Worm (Caenorhabditis elegans): ENCODE measurements around the gene str-140.

The str-140 gene

ce11 chrV:8067800-8068199 lies at the start of gene str-140:
Gene str-140, minus strand, starts transcription at chrV:8067900.
- TF ChIP-seq ztf-4 (tag; optimal IDR thresholded peaks at IDR 0.05): no peak

ce11 chrV:8114542-8114941 lies 46.8 kb upstream of the str-140 start:
- TF ChIP-seq ZK546.5 (tag; optimal IDR thresholded peaks at IDR 0.05) (no peak), crh-2 (tag; optimal IDR thresholded peaks at IDR 0.05) (no peak), ama-1 (optimal IDR thresholded peaks at IDR 0.05) (no peak), Y55F3AM.14 (GFP tag; optimal IDR thresholded peaks at IDR 0.05) (no peak), blmp-1 (tag; optimal IDR thresholded peaks at IDR 0.05; ENCODE audit: insufficient read depth) (no peak), sem-4 (tag; optimal IDR thresholded peaks at IDR 0.05) (no peak), unc-62 (GFP tag; optimal IDR thresholded peaks at IDR 0.05) (no peak)

ce11 chrV:8110816-8111215 lies 43.1 kb upstream of the str-140 start:
- TF ChIP-seq F13H6.1 (tag; optimal IDR thresholded peaks at IDR 0.05): peak; percentile 11
- no peak for TF ChIP-seq nhr-237 (tag; optimal IDR thresholded peaks at IDR 0.05)

- no peak for TF ChIP-seq mab-5 (tag; optimal IDR thresholded peaks at IDR 0.05)
- TF ChIP-seq egl-27 (tag; optimal IDR thresholded peaks at IDR 0.05): no peak
- TF ChIP-seq gmeb-1 (tag; optimal IDR thresholded peaks at IDR 0.05): no peak
- no peak for TF ChIP-seq nhr-77 (tag; optimal IDR thresholded peaks at IDR 0.05)
- no peak for TF ChIP-seq ceh-82 (tag; optimal IDR thresholded peaks at IDR 0.05)
- TF ChIP-seq crh-2 (tag; optimal IDR thresholded peaks at IDR 0.05): no peak
- no peak for TF ChIP-seq nhr-11 (tag; optimal IDR thresholded peaks at IDR 0.05)
- no peak for TF ChIP-seq F13H6.1 (tag; optimal IDR thresholded peaks at IDR 0.05)
- no peak for TF ChIP-seq unc-39 (tag; optimal IDR thresholded peaks at IDR 0.05)
- TF ChIP-seq nhr-237 (tag; optimal IDR thresholded peaks at IDR 0.05): no peak
- no peak for TF ChIP-seq nhr-23 (tag; optimal IDR thresholded peaks at IDR 0.05)
- no peak for TF ChIP-seq blmp-1 (tag; optimal IDR thresholded peaks at IDR 0.05; ENCODE audit: insufficient read depth)
- no peak for TF ChIP-seq ceh-16 (tag; optimal IDR thresholded peaks at IDR 0.05)
- no peak for TF ChIP-seq zag-1 (tag; optimal IDR thresholded peaks at IDR 0.05)
- TF ChIP-seq mbf-1 (tag; optimal IDR thresholded peaks at IDR 0.05): no peak
- TF ChIP-seq nhr-21 (tag; optimal IDR thresholded peaks at IDR 0.05): no peak
Measured at ce11 chrV:8108670-8109069, 41.0 kb upstream of the str-140 start, which contains the start of gene myo-5. Gene myo-5, plus strand, starts transcription at chrV:8108970.

- TF ChIP-seq elt-3 (tag; optimal IDR thresholded peaks at IDR 0.05) (no peak), nhr-23 (tag; optimal IDR thresholded peaks at IDR 0.05) (no peak), egl-27 (tag; optimal IDR thresholded peaks at IDR 0.05) (no peak), C34F6.9 (tag; optimal IDR thresholded peaks at IDR 0.05) (no peak), lin-39 (tag; optimal IDR thresholded peaks at IDR 0.05) (no peak), dmd-4 (tag; optimal IDR thresholded peaks at IDR 0.05) (no peak), nhr-237 (tag; optimal IDR thresholded peaks at IDR 0.05) (no peak), snpc-4 (tag; optimal IDR thresholded peaks at IDR 0.05) (no peak), mdl-1 (tag; optimal IDR thresholded peaks at IDR 0.05) (no peak), nhr-77 (tag; optimal IDR thresholded peaks at IDR 0.05) (no peak), nhr-21 (tag; optimal IDR thresholded peaks at IDR 0.05) (no peak), aly-2 (tag; optimal IDR thresholded peaks at IDR 0.05) (no peak), mab-5 (tag; optimal IDR thresholded peaks at IDR 0.05) (no peak), unc-39 (tag; optimal IDR thresholded peaks at IDR 0.05) (no peak)
Measured at ce11 chrV:8104473-8104872, 36.8 kb upstream of the str-140 start, which contains the start of gene srlf-16. Gene srlf-16, plus strand, starts transcription at chrV:8104773.

ce11 chrV:8102960-8103359 lies 35.3 kb upstream of the str-140 start, which contains the start of gene str-90:
Gene str-90, plus strand, starts transcription at chrV:8103260.
- TF ChIP-seq blmp-1 (tag; optimal IDR thresholded peaks at IDR 0.05; ENCODE audit: insufficient read depth) (no peak), mdl-1 (tag; optimal IDR thresholded peaks at IDR 0.05) (no peak), skn-1 (tag; optimal IDR thresholded peaks at IDR 0.05) (no peak), unc-62 (GFP tag; optimal IDR thresholded peaks at IDR 0.05) (no peak), egl-27 (tag; optimal IDR thresholded peaks at IDR 0.05) (no peak), ceh-82 (tag; optimal IDR thresholded peaks at IDR 0.05) (no peak), mab-5 (tag; optimal IDR thresholded peaks at IDR 0.05) (no peak), nhr-25 (tag; optimal IDR thresholded peaks at IDR 0.05) (no peak), F13H6.1 (tag; optimal IDR thresholded peaks at IDR 0.05) (no peak), unc-39 (tag; optimal IDR thresholded peaks at IDR 0.05) (no peak), ZK546.5 (tag; optimal IDR thresholded peaks at IDR 0.05) (no peak), zag-1 (tag; optimal IDR thresholded peaks at IDR 0.05) (no peak), sma-3 (GFP tag; optimal IDR thresholded peaks at IDR 0.05) (no peak), nhr-23 (tag; optimal IDR thresholded peaks at IDR 0.05) (no peak), Y55F3AM.14 (GFP tag; optimal IDR thresholded peaks at IDR 0.05) (no peak), nhr-21 (tag; optimal IDR thresholded peaks at IDR 0.05) (no peak), peb-1 (tag; optimal IDR thresholded peaks at IDR 0.05) (no peak)

Data from whole organism, L2 larva.